Fruit fly (Drosophila melanogaster): ENCODE results near the gene Mgat2.

Gene Mgat2

dm6 chr3R:30004648-30005047 is 17.4 kb downstream of the Mgat2 start, which contains the start of the genes Nlp and Nph (continued):
- TF ChIP-seq nerfin-2 (GFP tag; IDR thresholded peaks at IDR 0.05; ENCODE audit: partially characterized antibody), result peak; percentile 78
- no peak for TF ChIP-seq wek (GFP tag; optimal IDR thresholded peaks at IDR 0.05)
- no peak for TF ChIP-seq CG10431 (GFP tag; optimal IDR thresholded peaks at IDR 0.05)
- no peak for TF ChIP-seq jumu (GFP tag; optimal IDR thresholded peaks at IDR 0.05)
- TF ChIP-seq cg (GFP tag; optimal IDR thresholded peaks at IDR 0.05), result no peak
- no peak for TF ChIP-seq CG31365 (tag; optimal IDR thresholded peaks at IDR 0.05)
- TF ChIP-seq dati (GFP tag; IDR thresholded peaks at IDR 0.05), result no peak
- TF ChIP-seq CG18764 (GFP tag; optimal IDR thresholded peaks at IDR 0.05), result peak; percentile 10
- TF ChIP-seq Lpt (GFP tag; optimal IDR thresholded peaks at IDR 0.05), result no peak
- TF ChIP-seq CG10209 (GFP tag; optimal IDR thresholded peaks at IDR 0.05), result no peak
- TF ChIP-seq CG7357 (GFP tag; IDR thresholded peaks at IDR 0.05), result no peak
- TF ChIP-seq CG17912 (GFP tag; optimal IDR thresholded peaks at IDR 0.05), result no peak
- no peak for TF ChIP-seq CG2875 (GFP tag; optimal IDR thresholded peaks at IDR 0.05)
- TF ChIP-seq zf30C (GFP tag; optimal IDR thresholded peaks at IDR 0.05), result no peak
- no peak for TF ChIP-seq CG12236 (GFP tag; optimal IDR thresholded peaks at IDR 0.05)
- TF ChIP-seq Bdp1 (GFP tag; optimal IDR thresholded peaks at IDR 0.05), result no peak
- TF ChIP-seq CG12942 (GFP tag; optimal IDR thresholded peaks at IDR 0.05), result no peak
- TF ChIP-seq abd-A (tag; optimal IDR thresholded peaks at IDR 0.05), result no peak
- peak; percentile 69 for TF ChIP-seq CG2129 (GFP tag; IDR thresholded peaks at IDR 0.05; ENCODE audit: partially characterized antibody)
- no peak for TF ChIP-seq sd (tag; optimal IDR thresholded peaks at IDR 0.05)
- TF ChIP-seq CG10565 (GFP tag; optimal IDR thresholded peaks at IDR 0.05), result no peak
- no peak for TF ChIP-seq Eip74EF (GFP tag; optimal IDR thresholded peaks at IDR 0.05)
- no peak for TF ChIP-seq CG7745 (tag; optimal IDR thresholded peaks at IDR 0.05)
- no peak for TF ChIP-seq NC2α (GFP tag; optimal IDR thresholded peaks at IDR 0.05)
- TF ChIP-seq Sry-δ (GFP tag; optimal IDR thresholded peaks at IDR 0.05), result peak; percentile 81
- TF ChIP-seq nau (GFP tag; optimal IDR thresholded peaks at IDR 0.05), result no peak
- TF ChIP-seq sim (GFP tag; IDR thresholded peaks at IDR 0.05), result no peak
- no peak for TF ChIP-seq otp (GFP tag; IDR thresholded peaks at IDR 0.05)
- peak; percentile 5 for TF ChIP-seq CG15601 (tag; optimal IDR thresholded peaks at IDR 0.05)
- TF ChIP-seq Fer3 (tag; optimal IDR thresholded peaks at IDR 0.05), result no peak
- no peak for TF ChIP-seq CG2199 (GFP tag; IDR thresholded peaks at IDR 0.05)
- TF ChIP-seq sima (GFP tag; optimal IDR thresholded peaks at IDR 0.05), result no peak
- TF ChIP-seq PHDP (tag; optimal IDR thresholded peaks at IDR 0.05), result no peak
- peak; percentile 33 for TF ChIP-seq cwo (GFP tag; optimal IDR thresholded peaks at IDR 0.05)
- TF ChIP-seq fd64A (GFP tag; optimal IDR thresholded peaks at IDR 0.05), result no peak
- no peak for TF ChIP-seq pb (GFP tag; optimal IDR thresholded peaks at IDR 0.05)
- peak; percentile 0 for TF ChIP-seq CG17359 (tag; optimal IDR thresholded peaks at IDR 0.05)
- no peak for TF ChIP-seq ac (GFP tag; optimal IDR thresholded peaks at IDR 0.05)
- peak; percentile 51; the same call in 1 of the 3 replicates for TF ChIP-seq CG34422 (GFP tag; IDR thresholded peaks at IDR 0.05)
- TF ChIP-seq CG17802 (tag; optimal IDR thresholded peaks at IDR 0.05), result no peak
- TF ChIP-seq BEAF-32 (GFP tag; optimal IDR thresholded peaks at IDR 0.05), result peak; percentile 86
- TF ChIP-seq Xbp1 (GFP tag; optimal IDR thresholded peaks at IDR 0.05), result peak; percentile 35
- no peak for TF ChIP-seq lov (optimal IDR thresholded peaks at IDR 0.05)
- TF ChIP-seq lov (GFP tag; IDR thresholded peaks at IDR 0.05), result no peak
- TF ChIP-seq ase (GFP tag; IDR thresholded peaks at IDR 0.05), result no peak
- TF ChIP-seq gsb (GFP tag; IDR thresholded peaks at IDR 0.05), result no peak
- no peak for TF ChIP-seq Sox102F (GFP tag; optimal IDR thresholded peaks at IDR 0.05)

All from whole organism, embryonic.